Fruit fly (Drosophila melanogaster): ENCODE results near the gene CG11656.

The CG11656 gene

dm6 chr3R:12982167-12982981 is 27.3 kb upstream of the CG11656 start (continued):
- TF ChIP-seq CG12391 (tag; optimal IDR thresholded peaks at IDR 0.05) (peak; percentile 75), eve (GFP tag; optimal IDR thresholded peaks at IDR 0.05) (no peak), CG2712 (tag; optimal IDR thresholded peaks at IDR 0.05) (peak; percentile 63), Hr39 (optimal IDR thresholded peaks at IDR 0.05) (no peak), CG4360 (GFP tag; IDR thresholded peaks at IDR 0.05) (no peak), HmgZ (tag; optimal IDR thresholded peaks at IDR 0.05) (peak; percentile 64), Chrac-16 (GFP tag; optimal IDR thresholded peaks at IDR 0.05) (peak; percentile 39), cwo (GFP tag; optimal IDR thresholded peaks at IDR 0.05) (peak; percentile 71), B-H2 (GFP tag; optimal IDR thresholded peaks at IDR 0.05) (peak; percentile 66), slbo (GFP tag; IDR thresholded peaks at IDR 0.05) (peak; percentile 73), CG11093 (GFP tag; IDR thresholded peaks at IDR 0.05) (no peak), nerfin-1 (tag; optimal IDR thresholded peaks at IDR 0.05) (peak; percentile 52), CG32772 (GFP tag; IDR thresholded peaks at IDR 0.05) (peak; percentile 66), NK7.1 (GFP tag; optimal IDR thresholded peaks at IDR 0.05) (no peak), CG1832 (GFP tag; optimal IDR thresholded peaks at IDR 0.05) (no peak), CG4730 (GFP tag; IDR thresholded peaks at IDR 0.05) (no peak), CG8388 (GFP tag; optimal IDR thresholded peaks at IDR 0.05) (peak; percentile 35), CG9215 (GFP tag; IDR thresholded peaks at IDR 0.05) (peak; percentile 68), CG12942 (GFP tag; optimal IDR thresholded peaks at IDR 0.05) (peak; percentile 20), p53 (GFP tag; optimal IDR thresholded peaks at IDR 0.05) (no peak), CG2202 (tag; optimal IDR thresholded peaks at IDR 0.05) (peak; percentile 33), CG12299 (tag; optimal IDR thresholded peaks at IDR 0.05) (peak; percentile 14), Mad (GFP tag; optimal IDR thresholded peaks at IDR 0.05) (peak; percentile 16), CG14667 (GFP tag; IDR thresholded peaks at IDR 0.05) (peak; percentile 35; the same call in 1 of the 2 replicates), Six4 (GFP tag; optimal IDR thresholded peaks at IDR 0.05) (no peak), CG7839 (tag; optimal IDR thresholded peaks at IDR 0.05) (peak; percentile 72), Asciz (GFP tag; optimal IDR thresholded peaks at IDR 0.05) (peak; percentile 42), CG2199 (GFP tag; IDR thresholded peaks at IDR 0.05) (no peak), Aef1 (GFP tag; IDR thresholded peaks at IDR 0.05) (peak; percentile 71), CG10565 (GFP tag; optimal IDR thresholded peaks at IDR 0.05) (peak; percentile 16), CG7963 (GFP tag; IDR thresholded peaks at IDR 0.05; ENCODE audit: partially characterized antibody) (no peak), trh (GFP tag; optimal IDR thresholded peaks at IDR 0.05) (no peak), Max (GFP tag; optimal IDR thresholded peaks at IDR 0.05) (peak; percentile 47), CG11723 (GFP tag; optimal IDR thresholded peaks at IDR 0.05) (peak; percentile 52), CG4617 (GFP tag; optimal IDR thresholded peaks at IDR 0.05; ENCODE audit: borderline replicate concordance) (no peak), Med (GFP tag) (peak; percentile 77), CG5180 (GFP tag; optimal IDR thresholded peaks at IDR 0.05) (peak; percentile 60), cad (GFP tag; optimal IDR thresholded peaks at IDR 0.05) (no peak), amos (GFP tag; IDR thresholded peaks at IDR 0.05; ENCODE audit: partially characterized antibody) (peak; percentile 13; the same call in 1 of the 2 replicates), Trl (optimal IDR thresholded peaks at IDR 0.05) (no peak), Trl (GFP tag; optimal IDR thresholded peaks at IDR 0.05) (no peak), Vsx1 (GFP tag; optimal IDR thresholded peaks at IDR 0.05) (peak; percentile 64), dm (GFP tag; optimal IDR thresholded peaks at IDR 0.05) (no peak), CG10979 (tag; optimal IDR thresholded peaks at IDR 0.05) (peak; percentile 57), Abd-B (GFP tag; optimal IDR thresholded peaks at IDR 0.05) (peak; percentile 67), Ada2b (GFP tag; IDR thresholded peaks at IDR 0.05) (peak; percentile 59), ems (GFP tag; optimal IDR thresholded peaks at IDR 0.05) (no peak), CkIIα-i1 (GFP tag; IDR thresholded peaks at IDR 0.05) (no peak), lola (GFP tag; optimal IDR thresholded peaks at IDR 0.05) (peak in 2 of 3 experiments; percentile 56 to 63)

All from whole organism, embryonic.